Worm (Caenorhabditis elegans): ENCODE data around the gene pms-2.

DNA sequence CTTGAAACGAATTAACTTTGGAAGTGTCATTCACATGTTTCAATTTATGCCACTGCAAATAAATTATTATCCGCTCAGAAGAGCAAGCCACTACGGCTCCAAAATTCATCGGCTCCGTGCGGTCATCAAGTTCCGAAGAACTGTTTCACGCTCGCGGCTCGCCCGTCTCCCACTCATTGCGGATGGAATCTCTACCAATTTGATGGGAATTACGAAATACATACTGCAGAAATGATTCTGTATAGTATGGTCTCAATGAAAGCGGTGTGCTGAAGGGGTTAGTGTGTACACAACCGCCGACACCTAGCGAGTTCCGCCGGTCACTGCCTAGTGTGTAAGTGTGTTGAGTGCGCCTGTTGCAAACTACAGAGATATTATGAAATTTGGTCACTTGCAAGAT, 14.7 kb upstream of the pms-2 start:
- no peak for TF ChIP-seq cog-1 (tag; optimal IDR thresholded peaks at IDR 0.05)
- no peak for TF ChIP-seq klf-2 (GFP tag; conservative IDR thresholded peaks at IDR 0.05)
- no peak for TF ChIP-seq flt-1 (GFP tag; IDR thresholded peaks at IDR 0.05)
- TF ChIP-seq T22C8.4 (GFP tag; IDR thresholded peaks at IDR 0.05) = no peak
- no peak for TF ChIP-seq tab-1 (GFP tag; IDR thresholded peaks at IDR 0.05)
- no peak for TF ChIP-seq ref-1 (GFP tag; conservative IDR thresholded peaks at IDR 0.05)
- TF ChIP-seq med-1 (GFP tag; optimal IDR thresholded peaks at IDR 0.05; ENCODE audit: insufficient read depth) = no peak
- no peak for TF ChIP-seq ztf-23 (GFP tag; IDR thresholded peaks at IDR 0.05)

All from whole organism, midembryonic.